Worm (Caenorhabditis elegans): ENCODE data around the gene fcho-1.

- TF ChIP-seq ceh-82 (tag; optimal IDR thresholded peaks at IDR 0.05), result peak in 1 of 3 experiments; percentile 11
- no peak for TF ChIP-seq tbx-2 (tag; optimal IDR thresholded peaks at IDR 0.05)
- TF ChIP-seq zag-1 (tag; optimal IDR thresholded peaks at IDR 0.05), result no peak
- TF ChIP-seq unc-62 (GFP tag; optimal IDR thresholded peaks at IDR 0.05), result no peak
- no peak for TF ChIP-seq nhr-11 (tag; optimal IDR thresholded peaks at IDR 0.05)
- TF ChIP-seq fos-1 (tag; optimal IDR thresholded peaks at IDR 0.05), result no peak
- no peak for TF ChIP-seq mep-1 (tag; optimal IDR thresholded peaks at IDR 0.05)
- no peak for TF ChIP-seq nhr-12 (tag; optimal IDR thresholded peaks at IDR 0.05)
- no peak for TF ChIP-seq xbp-1 (tag; optimal IDR thresholded peaks at IDR 0.05)
- TF ChIP-seq unc-98 (GFP tag; IDR thresholded peaks at IDR 0.05), result no peak
- TF ChIP-seq pqm-1 (tag; optimal IDR thresholded peaks at IDR 0.05), result no peak
These were observed at the start of gene fcho-1, which contains the start of gene alh-6 for ce11 chrII:1309892-1310516.

All from whole organism, L1 larva.